Worm (Caenorhabditis elegans) whole organism, L1 larva: ENCODE results near the gene F40F8.4.

Experiments
- C04F5.9 ChIP-seq: sonication (generic microtip); optimal IDR thresholded peaks from 2 replicates; lab custom pipeline; 2016; ENCODE audit warnings: missing genetic modification characterization, missing compliant biosample characterization
- F16B12.6 ChIP-seq: fragments of 150-350 bp; optimal IDR thresholded peaks from 2 replicates; lab custom pipeline; 2014; ENCODE audit warnings: missing biosample characterization, missing genetic modification characterization
- Y116A8C.19 ChIP-seq: sonication (generic microtip); optimal IDR thresholded peaks from 2 replicates; lab custom pipeline; 2016; ENCODE audit warnings: missing compliant biosample characterization, missing genetic modification characterization, borderline replicate concordance
- aha-1 ChIP-seq: fragments of 150-350 bp; optimal IDR thresholded peaks from 2 replicates; lab custom pipeline; 2014; ENCODE audit warnings: missing biosample characterization, missing genetic modification characterization
- alr-1 ChIP-seq: fragments of 200-800 bp; sonication (Bioruptor generic); optimal IDR thresholded peaks from 2 replicates; lab custom pipeline; 2018; ENCODE audit warnings: borderline replicate concordance, mild to moderate bottlenecking, missing genetic modification characterization, missing compliant biosample characterization
- aly-2 ChIP-seq: fragments of 150-350 bp; optimal IDR thresholded peaks from 2 replicates; lab custom pipeline; 2014; ENCODE audit warnings: missing biosample characterization, missing genetic modification characterization
- ceh-8 ChIP-seq: fragments of 200-800 bp; sonication (Bioruptor generic); optimal IDR thresholded peaks from 2 replicates; lab custom pipeline; 2018; ENCODE audit warnings: mild to moderate bottlenecking, missing genetic modification characterization, moderate library complexity, missing compliant biosample characterization
- ceh-88 ChIP-seq: fragments of 200-800 bp; sonication (Bioruptor generic); IDR thresholded peaks from 2 replicates; pipeline ENCODE4 v1.3.6; 2022; ENCODE audit warnings: missing genetic modification characterization, missing compliant biosample characterization
- dpl-1 ChIP-seq, 3 experiments: fragments of 150-350 bp in 2 of 3; sonication (generic microtip) in 1 of 3; optimal IDR thresholded peaks; 2 replicates each; lab custom pipeline; 2014 to 2017; ENCODE audit warnings: missing biosample characterization in 3 of 3, missing genetic modification characterization in 3 of 3, missing genetic modification reagents in 3 of 3
- dsc-1 ChIP-seq: sonication (generic microtip); optimal IDR thresholded peaks from 2 replicates; lab custom pipeline; 2016; ENCODE audit warnings: mild to moderate bottlenecking, missing genetic modification characterization, missing compliant biosample characterization
- efl-1 ChIP-seq, 4 experiments: fragments of 150-350 bp; optimal IDR thresholded peaks in 3 of 4; peaks in 1 of 4; 1 replicate in 1 of 4; 2 replicates in 3 of 4; lab custom pipeline; 2014; ENCODE audit warnings: missing biosample characterization in 2 of 4, missing genetic modification characterization in 2 of 4, missing genetic modification reagents in 2 of 4
- efl-3 ChIP-seq: fragments of 200-800 bp; sonication (Bioruptor generic); optimal IDR thresholded peaks from 2 replicates; lab custom pipeline; 2018; ENCODE audit warnings: mild to moderate bottlenecking, missing genetic modification characterization, missing compliant biosample characterization
- fkh-10 ChIP-seq: sonication (generic microtip); optimal IDR thresholded peaks from 2 replicates; lab custom pipeline; 2017; ENCODE audit warnings: missing biosample characterization, missing genetic modification reagents, missing genetic modification characterization
- fkh-4 ChIP-seq: sonication (generic microtip); optimal IDR thresholded peaks from 2 replicates; lab custom pipeline; 2016; ENCODE audit warnings: missing compliant biosample characterization, missing genetic modification characterization, borderline replicate concordance
- fkh-8 ChIP-seq: sonication (generic microtip); optimal IDR thresholded peaks from 2 replicates; lab custom pipeline; 2016; ENCODE audit warnings: mild to moderate bottlenecking, missing genetic modification characterization, missing compliant biosample characterization
- grh-1 ChIP-seq: fragments of 200-800 bp; sonication (Bioruptor generic); IDR thresholded peaks from 2 replicates; pipeline ENCODE4 v1.3.6; 2022; ENCODE audit warnings: missing genetic modification reagents, missing genetic modification characterization, missing compliant biosample characterization
- irx-1 ChIP-seq: sonication (generic microtip); optimal IDR thresholded peaks from 2 replicates; lab custom pipeline; 2016; ENCODE audit warnings: missing genetic modification characterization, missing compliant biosample characterization
- isw-1 ChIP-seq: fragments of 200-800 bp; sonication (Bioruptor generic); IDR thresholded peaks from 2 replicates; pipeline ENCODE4 v1.3.6; 2022; ENCODE audit warnings: missing genetic modification characterization, missing compliant biosample characterization
- jun-1 ChIP-seq: fragments of 150-350 bp; optimal IDR thresholded peaks from 2 replicates; lab custom pipeline; 2014; ENCODE audit warnings: missing biosample characterization, missing genetic modification reagents, missing genetic modification characterization
- lin-13 ChIP-seq: fragments of 150-350 bp; optimal IDR thresholded peaks from 2 replicates; lab custom pipeline; 2014; ENCODE audit warnings: missing biosample characterization, missing genetic modification reagents, missing genetic modification characterization
- lin-14 ChIP-seq: fragments of 200-800 bp; sonication (Bioruptor generic); optimal IDR thresholded peaks from 2 replicates; lab custom pipeline; 2018; ENCODE audit warnings: mild to moderate bottlenecking, missing genetic modification characterization, moderate library complexity, missing compliant biosample characterization
- lin-15B ChIP-seq: fragments of 150-350 bp; sonication (generic microtip); optimal IDR thresholded peaks from 3 replicates; lab custom pipeline; 2014; ENCODE audit warnings: missing biosample characterization, missing genetic modification characterization
- lin-35 ChIP-seq, 2 experiments: fragments of 150-350 bp; optimal IDR thresholded peaks; 2 replicates each; lab custom pipeline; 2014; ENCODE audit warnings: missing biosample characterization in 2 of 2, missing genetic modification characterization in 2 of 2, missing genetic modification reagents in 2 of 2
- lin-39 ChIP-seq: fragments of 150-350 bp; optimal IDR thresholded peaks from 2 replicates; lab custom pipeline; 2014; ENCODE audit warnings: missing biosample characterization, missing genetic modification reagents, missing genetic modification characterization
- lir-3 ChIP-seq: sonication (generic microtip); optimal IDR thresholded peaks from 2 replicates; lab custom pipeline; 2016; ENCODE audit warnings: mild to moderate bottlenecking, missing genetic modification characterization, moderate library complexity, missing compliant biosample characterization; ENCODE audit not compliant: poor library complexity
- lsy-2 ChIP-seq, 2 experiments: fragments of 150-350 bp; optimal IDR thresholded peaks; 2 replicates each; lab custom pipeline; 2014; ENCODE audit warnings: missing biosample characterization in 2 of 2, missing genetic modification characterization in 2 of 2
- mab-9 ChIP-seq: fragments of 200-800 bp; sonication (Bioruptor generic); IDR thresholded peaks from 2 replicates; pipeline ENCODE4 v1.3.6; 2022; ENCODE audit warnings: missing genetic modification reagents, missing genetic modification characterization, missing compliant biosample characterization
- mep-1 ChIP-seq: fragments of 150-350 bp; optimal IDR thresholded peaks from 2 replicates; lab custom pipeline; 2014; ENCODE audit warnings: missing biosample characterization, missing genetic modification characterization
- nhr-12 ChIP-seq: sonication (generic microtip); optimal IDR thresholded peaks from 2 replicates; lab custom pipeline; 2017; ENCODE audit warnings: missing biosample characterization, missing genetic modification characterization
- nhr-19 ChIP-seq: fragments of 200-800 bp; sonication (Bioruptor generic); conservative IDR thresholded peaks from 2 replicates; pipeline ENCODE4 v1.3.6; 2022; ENCODE audit warnings: missing genetic modification characterization, missing compliant biosample characterization
- nhr-20 ChIP-seq: sonication (generic microtip); optimal IDR thresholded peaks from 2 replicates; lab custom pipeline; 2016; ENCODE audit warnings: mild to moderate bottlenecking, missing genetic modification characterization, missing compliant biosample characterization
- nhr-237 ChIP-seq: fragments of 150-350 bp; optimal IDR thresholded peaks from 2 replicates; lab custom pipeline; 2014; ENCODE audit warnings: missing biosample characterization, missing genetic modification characterization
- nhr-28 ChIP-seq: fragments of 150-350 bp; optimal IDR thresholded peaks from 2 replicates; lab custom pipeline; 2014; ENCODE audit warnings: missing biosample characterization, missing genetic modification characterization
- nhr-47 ChIP-seq: sonication (generic microtip); optimal IDR thresholded peaks from 2 replicates; lab custom pipeline; 2016; ENCODE audit warnings: mild to moderate bottlenecking, missing genetic modification characterization, moderate library complexity, missing compliant biosample characterization
- nhr-71 ChIP-seq: sonication (generic microtip); optimal IDR thresholded peaks from 2 replicates; lab custom pipeline; 2016; ENCODE audit warnings: mild to moderate bottlenecking, missing genetic modification characterization, moderate library complexity, missing compliant biosample characterization
- nhr-77 ChIP-seq: fragments of 150-350 bp; optimal IDR thresholded peaks from 2 replicates; lab custom pipeline; 2014; ENCODE audit warnings: missing biosample characterization, missing genetic modification characterization
- nhr-85 ChIP-seq: sonication (generic microtip); peaks from one replicate; lab custom pipeline; 2016; ENCODE audit warnings: missing genetic modification characterization, inconsistent platforms, missing compliant biosample characterization
- nhr-90 ChIP-seq: sonication (generic microtip); optimal IDR thresholded peaks from 2 replicates; lab custom pipeline; 2016; ENCODE audit warnings: mild to moderate bottlenecking, missing genetic modification characterization, missing compliant biosample characterization; ENCODE audit not compliant: poor library complexity
- pag-3 ChIP-seq: sonication (generic microtip); optimal IDR thresholded peaks from 2 replicates; lab custom pipeline; 2017; ENCODE audit warnings: missing genetic modification characterization, mild to moderate bottlenecking, missing compliant biosample characterization, antibody characterized with exemption, borderline replicate concordance; ENCODE audit not compliant: insufficient read depth
- pqm-1 ChIP-seq: sonication (generic microtip); optimal IDR thresholded peaks from 3 replicates; lab custom pipeline; 2017; ENCODE audit warnings: missing biosample characterization, missing genetic modification characterization
- rnt-1 ChIP-seq: sonication (generic microtip); optimal IDR thresholded peaks from 2 replicates; lab custom pipeline; 2016; ENCODE audit warnings: mild to moderate bottlenecking, missing genetic modification characterization, moderate library complexity, missing compliant biosample characterization
- sox-4 ChIP-seq: sonication (generic microtip); optimal IDR thresholded peaks from 2 replicates; lab custom pipeline; 2016; ENCODE audit warnings: missing genetic modification characterization, missing compliant biosample characterization
- sptf-1 ChIP-seq: fragments of 150-350 bp; optimal IDR thresholded peaks from 2 replicates; lab custom pipeline; 2014; ENCODE audit warnings: missing biosample characterization, missing genetic modification characterization
- swsn-7 ChIP-seq: sonication (generic microtip); optimal IDR thresholded peaks from 2 replicates; lab custom pipeline; 2016; ENCODE audit warnings: missing genetic modification characterization, missing compliant biosample characterization
- unc-130 ChIP-seq: fragments of 150-350 bp; optimal IDR thresholded peaks from 2 replicates; lab custom pipeline; 2017; ENCODE audit warnings: missing biosample characterization, missing genetic modification characterization, inconsistent platforms
- unc-98 ChIP-seq: fragments of 200-800 bp; sonication (Bioruptor generic); IDR thresholded peaks from 2 replicates; pipeline ENCODE4 v1.3.6; 2022; ENCODE audit warnings: missing genetic modification characterization, missing compliant biosample characterization
- xbp-1 ChIP-seq: sonication (generic microtip); optimal IDR thresholded peaks from 2 replicates; lab custom pipeline; 2016; ENCODE audit warnings: missing genetic modification characterization, missing compliant biosample characterization
- zag-1 ChIP-seq: fragments of 150-350 bp; optimal IDR thresholded peaks from 2 replicates; lab custom pipeline; 2014; ENCODE audit warnings: missing biosample characterization, missing genetic modification characterization
- ztf-11 ChIP-seq, 2 experiments: sonication (generic microtip); optimal IDR thresholded peaks; 2 replicates each; lab custom pipeline; 2016 to 2017; ENCODE audit warnings: missing genetic modification characterization in 2 of 2, missing biosample characterization in 1 of 2, missing compliant biosample characterization in 1 of 2

Gene F40F8.4

DNA sequence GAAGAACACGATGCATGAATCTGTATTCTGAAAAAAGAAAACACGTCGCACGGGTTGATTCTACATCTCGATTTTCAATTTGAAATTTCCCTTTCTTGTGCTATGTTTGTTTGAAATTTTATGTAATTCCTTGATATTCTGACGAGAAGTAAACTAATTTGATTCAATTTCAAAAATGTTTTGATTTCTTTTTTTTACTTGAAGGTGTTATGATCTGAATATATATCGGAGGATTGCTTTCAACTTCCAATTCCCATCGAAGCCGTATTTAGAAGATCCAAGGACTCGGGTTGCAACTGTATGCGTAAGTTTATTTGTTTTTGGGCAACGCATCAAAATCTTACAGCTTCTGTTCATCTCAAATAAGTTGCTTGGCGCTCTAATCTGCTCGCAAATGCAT is 12.7 kb downstream of the F40F8.4 start, which contains the start of gene F40F8.1:
TSS of gene F40F8.1 (plus strand) at position 301 of the 400 bp plus-strand sequence.
- TF ChIP-seq alr-1 (tag; lab: Kevin White, UChicago) (no peak), unc-98 (GFP tag; lab: Robert Waterston, UW) (no peak)

ce11 chrII:11126312-11127000 is 13.6 kb downstream of the F40F8.4 start, which contains the start of the genes rps-9 and lsm-1:
TSS of gene rps-9 (minus strand) at chrII:11126362.
TSS of gene lsm-1 (plus strand) at chrII:11126950.
- TF ChIP-seq lin-14: peak; percentile 77
- TF ChIP-seq aha-1 (tag; lab: Kevin White, UChicago): no peak
- TF ChIP-seq mab-9 (GFP tag; lab: Robert Waterston, UW): no peak
- no peak for TF ChIP-seq efl-3 (GFP tag; lab: Kevin White, UChicago)
- TF ChIP-seq lsy-2 (tag; optimal IDR thresholded peaks at IDR 0.05; lab: Kevin White, UChicago): peak; percentile 94 to 98
- TF ChIP-seq lin-35 (GFP tag; optimal IDR thresholded peaks at IDR 0.05; lab: Kevin White, UChicago): peak; percentile 84 to 87
- no peak for TF ChIP-seq nhr-12 (tag; lab: Kevin White, UChicago)
- TF ChIP-seq irx-1 (tag; lab: Kevin White, UChicago): no peak
- peak; percentile 58 for TF ChIP-seq lin-13 (GFP tag; lab: Kevin White, UChicago)
- peak; percentile 52 for TF ChIP-seq nhr-237 (tag; lab: Kevin White, UChicago)
- TF ChIP-seq fkh-4 (tag; lab: Kevin White, UChicago): no peak
- peak; percentile 26 for TF ChIP-seq lir-3
- peak; percentile 71 for TF ChIP-seq mep-1
- TF ChIP-seq sox-4: no peak
- peak; percentile 75 for TF ChIP-seq nhr-71 (tag; lab: Kevin White, UChicago)
- TF ChIP-seq zag-1 (tag; lab: Kevin White, UChicago): no peak
- no peak for TF ChIP-seq pag-3
- peak; percentile 52 for TF ChIP-seq xbp-1 (tag; lab: Kevin White, UChicago)
- peak; percentile 10 for TF ChIP-seq lin-15B
- TF ChIP-seq fkh-10 (GFP tag; lab: Kevin White, UChicago): no peak
- TF ChIP-seq F16B12.6 (tag; lab: Kevin White, UChicago): peak; percentile 46
- TF ChIP-seq Y116A8C.19: no peak
- no peak for TF ChIP-seq ceh-88 (GFP tag; lab: Robert Waterston, UW)
- TF ChIP-seq dsc-1: peak; percentile 38
- peak; percentile 68 for TF ChIP-seq swsn-7 (tag; lab: Kevin White, UChicago)
- TF ChIP-seq unc-130: peak; percentile 33
- no peak for TF ChIP-seq grh-1 (GFP tag; lab: Robert Waterston, UW)
- TF ChIP-seq isw-1 (GFP tag; lab: Robert Waterston, UW): peak; percentile 76
- no peak for TF ChIP-seq lin-39 (tag; lab: Kevin White, UChicago)
- peak; percentile 70 to 78 (median 74) for TF ChIP-seq dpl-1 (GFP tag; optimal IDR thresholded peaks at IDR 0.05; lab: Kevin White, UChicago)
- TF ChIP-seq efl-1 (optimal IDR thresholded peaks at IDR 0.05; lab: Kevin White, UChicago): peak; percentile 83 to 85
- TF ChIP-seq efl-1 (GFP tag; optimal IDR thresholded peaks at IDR 0.05 in 1 of 2; lab: Kevin White, UChicago): peak; percentile 78 to 97
- TF ChIP-seq pqm-1 (tag; lab: Kevin White, UChicago): no peak
- TF ChIP-seq jun-1 (tag; lab: Kevin White, UChicago): no peak
- no peak for TF ChIP-seq nhr-85
- TF ChIP-seq rnt-1: peak; percentile 75
- no peak for TF ChIP-seq nhr-28 (tag; lab: Kevin White, UChicago)
- peak; percentile 29 for TF ChIP-seq nhr-90
- TF ChIP-seq nhr-19: peak; percentile 55
- TF ChIP-seq ztf-11 (tag; optimal IDR thresholded peaks at IDR 0.05; lab: Kevin White, UChicago): no peak
- TF ChIP-seq nhr-77 (tag; lab: Kevin White, UChicago): peak; percentile 58
- no peak for TF ChIP-seq sptf-1
- TF ChIP-seq fkh-8: peak; percentile 45
- TF ChIP-seq nhr-20 (tag; lab: Kevin White, UChicago): peak; percentile 63
- TF ChIP-seq nhr-47 (tag; lab: Kevin White, UChicago): peak; percentile 65
- no peak for TF ChIP-seq aly-2 (tag; lab: Kevin White, UChicago)
- no peak for TF ChIP-seq ceh-8 (GFP tag; lab: Kevin White, UChicago)
- TF ChIP-seq C04F5.9 (tag; lab: Kevin White, UChicago): no peak
